Worm (Caenorhabditis elegans): ENCODE measurements around the gene bgnt-1.2.

Gene bgnt-1.2

DNA sequence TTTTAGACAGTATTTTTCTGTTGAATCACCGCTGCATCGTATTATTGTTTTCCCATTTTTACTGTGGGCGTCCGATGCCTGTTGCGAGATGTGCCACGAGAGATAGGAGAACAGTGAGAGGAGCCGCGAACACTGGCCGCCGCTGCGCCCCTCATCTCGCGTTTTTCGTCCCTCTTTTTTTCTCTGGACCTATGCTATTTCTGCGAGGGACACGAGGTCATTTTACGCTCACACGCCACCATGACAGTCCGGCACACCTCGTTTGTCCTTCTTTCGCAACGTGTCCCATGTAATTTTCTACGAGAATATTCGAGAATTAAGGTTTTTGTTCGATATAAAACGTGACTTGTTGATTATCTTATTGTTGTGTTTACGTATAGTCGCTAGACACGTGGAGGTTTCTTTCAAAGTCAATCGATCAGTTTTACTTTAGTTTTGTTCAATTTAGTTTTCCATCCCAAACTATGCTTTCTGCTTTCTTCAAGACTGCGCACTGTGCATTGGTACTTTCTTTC, 50.4 kb downstream of the bgnt-1.2 start, which contains the start of gene lbp-9 (continued):
- TF ChIP-seq irx-1 (tag; optimal IDR thresholded peaks at IDR 0.05) (peak; percentile 25), dsc-1 (tag; optimal IDR thresholded peaks at IDR 0.05) (no peak), blmp-1 (tag; optimal IDR thresholded peaks at IDR 0.05) (peak; percentile 36), mep-1 (tag; optimal IDR thresholded peaks at IDR 0.05) (peak; percentile 89), xbp-1 (tag; optimal IDR thresholded peaks at IDR 0.05) (peak; percentile 35), nhr-90 (tag; optimal IDR thresholded peaks at IDR 0.05; ENCODE audit: poor library complexity) (peak; percentile 43), nhr-71 (tag; optimal IDR thresholded peaks at IDR 0.05) (peak; percentile 80), skn-1 (tag; optimal IDR thresholded peaks at IDR 0.05) (peak; percentile 74), sptf-1 (tag; optimal IDR thresholded peaks at IDR 0.05) (no peak), C04F5.9 (tag; optimal IDR thresholded peaks at IDR 0.05) (peak; percentile 15), snu-23 (GFP tag; optimal IDR thresholded peaks at IDR 0.05) (peak; percentile 80), nhr-47 (tag; optimal IDR thresholded peaks at IDR 0.05) (peak; percentile 41), aha-1 (tag; optimal IDR thresholded peaks at IDR 0.05) (no peak), mab-9 (GFP tag; IDR thresholded peaks at IDR 0.05) (no peak), sox-4 (tag; optimal IDR thresholded peaks at IDR 0.05) (no peak), Y116A8C.19 (tag; optimal IDR thresholded peaks at IDR 0.05; ENCODE audit: borderline replicate concordance) (no peak), mdl-1 (tag; optimal IDR thresholded peaks at IDR 0.05) (peak in 1 of 2 experiments; percentile 81), unc-30 (tag; optimal IDR thresholded peaks at IDR 0.05) (no peak), efl-1 (optimal IDR thresholded peaks at IDR 0.05) (peak; percentile 12 to 35), efl-1 (GFP tag; optimal IDR thresholded peaks at IDR 0.05 in 1 of 2) (peak; percentile 36 to 82), rnt-1 (tag; optimal IDR thresholded peaks at IDR 0.05) (peak; percentile 10), nhr-85 (tag) (peak; percentile 91), nhr-11 (tag; optimal IDR thresholded peaks at IDR 0.05) (no peak), ces-1 (GFP tag; optimal IDR thresholded peaks at IDR 0.05) (no peak), lin-35 (GFP tag; optimal IDR thresholded peaks at IDR 0.05) (peak; percentile 42 to 69), tbx-2 (tag; optimal IDR thresholded peaks at IDR 0.05) (peak; percentile 23), ztf-4 (tag; optimal IDR thresholded peaks at IDR 0.05) (peak; percentile 21), nhr-77 (tag; optimal IDR thresholded peaks at IDR 0.05) (no peak)

DNA sequence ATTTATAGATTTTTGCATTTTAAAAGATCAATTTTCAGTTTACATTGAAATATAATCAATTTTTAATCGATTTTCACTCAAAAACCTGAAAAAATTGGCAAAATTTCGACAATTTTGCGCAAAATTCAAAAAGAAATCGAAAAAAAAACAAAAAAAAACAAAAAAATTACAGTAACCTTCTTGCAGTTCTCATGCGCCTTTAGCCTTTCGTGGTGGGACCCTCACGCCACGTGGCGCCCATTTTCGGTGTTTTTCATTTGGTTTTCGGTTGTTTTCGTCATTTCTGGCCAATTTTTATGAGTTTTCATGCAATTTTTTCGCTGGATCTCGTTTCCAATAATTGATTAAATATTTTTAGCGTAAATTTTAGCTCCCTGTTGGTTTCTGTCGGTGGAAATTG, 51.1 kb downstream of the bgnt-1.2 start:
- TF ChIP-seq nhr-237 (tag; optimal IDR thresholded peaks at IDR 0.05), result no peak
- no peak for TF ChIP-seq ztf-11 (tag; optimal IDR thresholded peaks at IDR 0.05)
- no peak for TF ChIP-seq ceh-90 (tag; optimal IDR thresholded peaks at IDR 0.05)
- TF ChIP-seq nhr-77 (tag; optimal IDR thresholded peaks at IDR 0.05), result no peak
- TF ChIP-seq snu-23 (GFP tag; optimal IDR thresholded peaks at IDR 0.05), result no peak
- TF ChIP-seq hlh-4 (tag; optimal IDR thresholded peaks at IDR 0.05), result no peak
- no peak for TF ChIP-seq F16B12.6 (tag; optimal IDR thresholded peaks at IDR 0.05)
- no peak for TF ChIP-seq grh-1 (GFP tag; IDR thresholded peaks at IDR 0.05)
- TF ChIP-seq mdl-1 (tag; optimal IDR thresholded peaks at IDR 0.05), result no peak
- no peak for TF ChIP-seq lin-35 (GFP tag; optimal IDR thresholded peaks at IDR 0.05)
- no peak for TF ChIP-seq lin-15B (tag; optimal IDR thresholded peaks at IDR 0.05)
- TF ChIP-seq nhr-19 (GFP tag; conservative IDR thresholded peaks at IDR 0.05), result no peak
- TF ChIP-seq elt-3 (tag; optimal IDR thresholded peaks at IDR 0.05), result no peak
- no peak for TF ChIP-seq snpc-4 (tag; optimal IDR thresholded peaks at IDR 0.05)
- TF ChIP-seq swsn-7 (tag; optimal IDR thresholded peaks at IDR 0.05), result no peak
- TF ChIP-seq nhr-85 (tag), result no peak
- TF ChIP-seq lin-14 (GFP tag; optimal IDR thresholded peaks at IDR 0.05), result no peak
- no peak for TF ChIP-seq nhr-12 (tag; optimal IDR thresholded peaks at IDR 0.05)
- TF ChIP-seq zip-4 (GFP tag; optimal IDR thresholded peaks at IDR 0.05), result no peak
- TF ChIP-seq sup-37 (GFP tag; optimal IDR thresholded peaks at IDR 0.05), result no peak
